Fruit fly (Drosophila melanogaster) whole organism, prepupa: ENCODE data around the gene CG33296.
A peak's percentile ranks its signal among the peaks of the same experiment; 100 is the strongest.

Experiments
- Blimp-1 ChIP-seq: fragments of 200-800 bp; sonication (Bioruptor generic); optimal IDR thresholded peaks from 3 replicates; lab custom pipeline; 2017; ENCODE audit warnings: missing biosample characterization, missing genetic modification characterization, mild to moderate bottlenecking, moderate library complexity, missing genetic modification reagents
- CG10631 ChIP-seq: fragments of 200-800 bp; sonication (Bioruptor generic); optimal IDR thresholded peaks from 2 replicates; lab custom pipeline; 2016; ENCODE audit warnings: missing biosample characterization, missing genetic modification characterization
- CG10669 ChIP-seq: fragments of 200-800 bp; sonication (Bioruptor generic); optimal IDR thresholded peaks from 3 replicates; lab custom pipeline; 2018; ENCODE audit warnings: missing biosample characterization, mild to moderate bottlenecking, missing genetic modification characterization, moderate library complexity
- CG15336 ChIP-seq: fragments of 200-800 bp; sonication (Bioruptor generic); IDR thresholded peaks from 2 replicates; pipeline ENCODE4 v1.3.6; 2022; ENCODE audit warnings: missing biosample characterization, missing genetic modification characterization
- CG1621 ChIP-seq: fragments of 200-800 bp; sonication (Bioruptor generic); optimal IDR thresholded peaks from 3 replicates; lab custom pipeline; 2018; ENCODE audit warnings: missing biosample characterization, mild to moderate bottlenecking, missing genetic modification characterization
- CG31627 ChIP-seq: fragments of 200-800 bp; sonication (Bioruptor generic); optimal IDR thresholded peaks from 3 replicates; lab custom pipeline; 2016; ENCODE audit warnings: missing biosample characterization, missing genetic modification characterization
- CG34406 ChIP-seq: fragments of 200-800 bp; sonication (Bioruptor generic); optimal IDR thresholded peaks from 3 replicates; lab custom pipeline; 2016; ENCODE audit warnings: missing biosample characterization, missing genetic modification characterization
- CG6163 ChIP-seq: fragments of 200-800 bp; sonication (Bioruptor generic); IDR thresholded peaks from 3 replicates; pipeline ENCODE4 v1.3.6; 2022; ENCODE audit warnings: missing biosample characterization, missing genetic modification characterization
- CG6792 ChIP-seq: fragments of 200-800 bp; sonication (Bioruptor generic); optimal IDR thresholded peaks from 3 replicates; lab custom pipeline; 2016; ENCODE audit warnings: missing biosample characterization, missing genetic modification characterization
- CG6808 ChIP-seq: fragments of 200-800 bp; sonication (Bioruptor generic); optimal IDR thresholded peaks from 3 replicates; lab custom pipeline; 2017; ENCODE audit warnings: missing biosample characterization, missing genetic modification characterization, mild to moderate bottlenecking, moderate library complexity, missing genetic modification reagents
- CG7368 ChIP-seq: fragments of 200-800 bp; sonication (Bioruptor generic); optimal IDR thresholded peaks from 3 replicates; lab custom pipeline; 2016; ENCODE audit warnings: missing biosample characterization, missing genetic modification characterization
- CG8632 ChIP-seq: fragments of 200-800 bp; sonication (Bioruptor generic); optimal IDR thresholded peaks from 3 replicates; lab custom pipeline; 2016; ENCODE audit warnings: missing biosample characterization, missing genetic modification characterization
- Eip75B ChIP-seq: fragments of 200-800 bp; sonication (Bioruptor generic); optimal IDR thresholded peaks from 3 replicates; lab custom pipeline; 2016; ENCODE audit warnings: missing biosample characterization, missing genetic modification characterization
- Eip78C ChIP-seq: fragments of 200-800 bp; sonication (Bioruptor generic); peaks from one replicate; lab custom pipeline; 2016; ENCODE audit warnings: missing biosample characterization, missing genetic modification characterization
- Eip93F ChIP-seq: fragments of 200-800 bp; sonication (Bioruptor generic); optimal IDR thresholded peaks from 2 replicates; lab custom pipeline; 2016; ENCODE audit warnings: missing biosample characterization, mild to moderate bottlenecking, missing genetic modification characterization
- Ets96B ChIP-seq: fragments of 200-800 bp; optimal IDR thresholded peaks from 2 replicates; lab custom pipeline; 2019; ENCODE audit warnings: missing biosample characterization, mild to moderate bottlenecking, missing genetic modification characterization, moderate library complexity
- Gug ChIP-seq: fragments of 200-800 bp; sonication (Bioruptor generic); IDR thresholded peaks from 2 replicates; pipeline ENCODE4 v1.3.6; 2022; ENCODE audit warnings: missing biosample characterization, missing genetic modification characterization
- Hr39 ChIP-seq: fragments of 200-800 bp; sonication (Bioruptor generic); optimal IDR thresholded peaks from 2 replicates; lab custom pipeline; 2016; ENCODE audit warnings: missing biosample characterization, missing genetic modification characterization
- Sox14 ChIP-seq: fragments of 200-800 bp; sonication (Bioruptor generic); optimal IDR thresholded peaks from 3 replicates; lab custom pipeline; 2016; ENCODE audit warnings: missing biosample characterization, missing genetic modification characterization
- Sox15 ChIP-seq: fragments of 200-800 bp; sonication (Bioruptor generic); optimal IDR thresholded peaks from 3 replicates; lab custom pipeline; 2016; ENCODE audit warnings: missing biosample characterization, missing genetic modification characterization
- achi ChIP-seq: fragments of 200-800 bp; sonication (Bioruptor generic); optimal IDR thresholded peaks from 3 replicates; lab custom pipeline; 2016; ENCODE audit warnings: missing biosample characterization, missing genetic modification characterization
- acj6 ChIP-seq: fragments of 200-800 bp; sonication (Bioruptor generic); optimal IDR thresholded peaks from 3 replicates; lab custom pipeline; 2016; ENCODE audit warnings: missing biosample characterization, missing genetic modification characterization
- cyc ChIP-seq: fragments of 200-800 bp; sonication (Bioruptor generic); optimal IDR thresholded peaks from 3 replicates; lab custom pipeline; 2016; ENCODE audit warnings: missing biosample characterization, missing genetic modification characterization
- dsx ChIP-seq: fragments of 200-800 bp; optimal IDR thresholded peaks from 3 replicates; lab custom pipeline; 2019; ENCODE audit warnings: missing biosample characterization, mild to moderate bottlenecking, missing genetic modification characterization, moderate library complexity; ENCODE audit not compliant: poor library complexity, severe bottlenecking
- esn ChIP-seq: fragments of 200-800 bp; sonication (Bioruptor generic); optimal IDR thresholded peaks from 2 replicates; lab custom pipeline; 2016; ENCODE audit warnings: missing biosample characterization, mild to moderate bottlenecking, missing genetic modification characterization, moderate library complexity
- pdm3 ChIP-seq: fragments of 200-800 bp; sonication (Bioruptor generic); optimal IDR thresholded peaks from 3 replicates; lab custom pipeline; 2016; ENCODE audit warnings: missing biosample characterization, missing genetic modification characterization
- salr ChIP-seq, 2 experiments: fragments of 200-800 bp; sonication (Bioruptor generic); optimal IDR thresholded peaks; 3 replicates each; lab custom pipeline; 2016 to 2018; ENCODE audit warnings: missing biosample characterization in 2 of 2, missing genetic modification characterization in 2 of 2, mild to moderate bottlenecking in 1 of 2
- ss ChIP-seq, 2 experiments: fragments of 200-800 bp; sonication (Bioruptor generic); optimal IDR thresholded peaks; 2 replicates in 1 of 2; 3 replicates in 1 of 2; lab custom pipeline; 2017 to 2018; ENCODE audit warnings: mild to moderate bottlenecking in 2 of 2, missing biosample characterization in 2 of 2, missing genetic modification characterization in 2 of 2, moderate library complexity in 1 of 2
- svp ChIP-seq: fragments of 200-800 bp; sonication (Bioruptor generic); peaks from one replicate; lab custom pipeline; 2016; ENCODE audit warnings: missing biosample characterization, missing genetic modification characterization
- topi ChIP-seq: fragments of 200-800 bp; sonication (Bioruptor generic); optimal IDR thresholded peaks from 3 replicates; lab custom pipeline; 2016; ENCODE audit warnings: missing biosample characterization, missing genetic modification characterization
- vri ChIP-seq: fragments of 200-800 bp; sonication (Bioruptor generic); optimal IDR thresholded peaks from 3 replicates; lab custom pipeline; 2016; ENCODE audit warnings: missing biosample characterization, mild to moderate bottlenecking, missing genetic modification characterization

The CG33296 gene

DNA sequence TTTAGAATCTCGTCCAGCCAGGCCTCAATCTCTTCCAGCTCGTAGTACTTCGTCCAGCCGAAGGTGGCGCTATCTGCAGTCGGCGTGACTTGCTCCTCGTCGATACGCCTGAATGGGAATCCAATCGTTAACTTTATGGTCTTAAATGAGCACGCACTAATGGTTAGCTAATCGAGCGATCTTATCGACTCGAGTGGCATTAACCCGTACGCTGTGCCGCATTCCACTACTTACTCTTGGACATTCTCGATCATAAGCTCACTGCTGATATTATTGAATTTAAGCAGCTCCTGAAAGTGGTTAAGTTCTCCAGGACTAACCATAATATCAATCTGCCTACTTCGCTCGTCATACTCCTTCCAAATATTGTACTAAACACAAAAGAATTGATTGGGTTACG, 26.0 kb downstream of the CG33296 start:
- TF ChIP-seq salr (GFP tag; optimal IDR thresholded peaks at IDR 0.05; lab: Kevin White, UChicago) (no peak), topi (GFP tag; lab: Kevin White, UChicago) (no peak), CG7368 (no peak), CG10669 (GFP tag; lab: Kevin White, UChicago) (no peak), CG31627 (GFP tag; lab: Kevin White, UChicago) (no peak), CG6792 (GFP tag; lab: Kevin White, UChicago) (no peak), Blimp-1 (GFP tag; lab: Kevin White, UChicago) (no peak), CG6808 (GFP tag; lab: Kevin White, UChicago) (no peak), pdm3 (GFP tag; lab: Kevin White, UChicago) (no peak), CG1621 (tag; lab: Kevin White, UChicago) (no peak), Gug (GFP tag; lab: Robert Waterston, UW) (no peak), cyc (GFP tag; lab: Kevin White, UChicago) (no peak), CG10631 (GFP tag; lab: Kevin White, UChicago) (no peak)

DNA sequence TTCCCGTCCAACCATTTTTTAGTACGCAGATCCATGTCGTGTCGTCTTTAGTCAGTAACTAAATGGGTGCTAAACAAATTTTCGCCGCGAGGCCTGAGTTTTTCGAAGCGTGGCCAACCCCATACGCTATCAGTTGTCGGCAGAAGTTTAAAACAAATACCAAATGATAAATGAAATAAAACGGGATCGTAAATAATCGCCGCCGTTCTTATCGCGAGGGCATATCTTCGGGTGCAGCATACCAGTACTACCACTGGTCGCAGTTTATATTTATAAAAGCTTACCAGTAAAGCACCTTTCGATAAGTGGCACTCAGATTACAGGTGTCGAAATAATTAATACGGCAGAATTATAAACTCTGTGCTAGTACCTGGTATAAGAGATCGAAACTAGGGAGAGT, 31.2 kb downstream of the CG33296 start:
- TF ChIP-seq Ets96B (no peak), CG6163 (GFP tag; lab: Robert Waterston, UW) (no peak), vri (GFP tag; lab: Kevin White, UChicago) (peak; percentile 53), ss (GFP tag; optimal IDR thresholded peaks at IDR 0.05; lab: Kevin White, UChicago) (no peak), svp (GFP tag; lab: Kevin White, UChicago) (peak; percentile 15), Sox14 (GFP tag; lab: Kevin White, UChicago) (no peak), dsx (no peak), salr (GFP tag; optimal IDR thresholded peaks at IDR 0.05; lab: Kevin White, UChicago) (no peak)

DNA sequence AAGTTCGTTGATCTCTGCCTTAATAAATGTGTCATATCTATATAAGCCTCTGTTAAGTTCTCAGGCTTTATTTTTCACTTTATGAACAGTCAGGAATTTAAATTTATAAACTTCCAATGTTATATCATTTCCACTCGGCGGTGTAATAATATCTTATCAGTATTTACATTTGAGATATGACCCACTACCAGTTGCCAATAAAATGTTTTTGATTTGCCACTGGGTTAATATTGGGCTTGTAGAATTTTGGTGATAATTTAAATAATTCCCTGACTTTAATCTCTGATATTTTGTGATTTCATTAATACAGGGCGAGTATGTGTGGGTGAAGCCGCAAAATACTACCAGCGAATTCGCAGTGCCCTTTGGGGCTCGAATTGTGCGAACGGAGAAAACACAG, 36.1 kb downstream of the CG33296 start:
- TF ChIP-seq CG1621 (tag; lab: Kevin White, UChicago) (no peak), vri (GFP tag; lab: Kevin White, UChicago) (peak; percentile 0)

DNA sequence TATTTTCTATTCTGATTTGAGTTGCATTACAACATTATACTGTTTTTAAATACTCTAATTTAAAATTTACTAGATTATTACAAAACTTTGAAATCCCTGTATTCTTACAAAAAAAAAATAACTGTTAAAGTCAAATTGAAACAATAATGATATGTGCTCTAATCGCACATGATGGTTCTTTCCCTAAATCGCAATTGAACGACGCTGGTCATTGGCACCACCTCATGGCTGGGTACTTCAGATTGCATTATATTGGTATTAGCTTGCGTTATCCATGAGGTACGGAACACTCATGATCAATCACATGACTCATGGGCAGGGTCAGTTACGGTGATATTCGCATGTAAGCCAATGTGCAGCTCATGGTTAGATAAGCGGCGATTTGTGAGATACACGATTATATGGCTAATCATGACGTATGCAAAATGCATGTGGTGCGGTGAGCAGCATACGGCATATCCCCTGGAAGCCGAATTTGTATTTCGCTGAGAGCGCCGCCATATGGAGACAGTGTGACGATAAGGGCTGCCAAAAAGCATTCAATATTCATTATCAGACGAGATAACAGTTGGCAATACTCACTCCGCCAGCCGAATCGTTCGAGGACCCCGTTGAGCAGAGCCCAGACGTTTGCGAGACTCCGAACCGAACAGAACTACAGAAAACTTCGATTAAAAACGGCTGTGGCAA, 38.2 kb downstream of the CG33296 start:
- TF ChIP-seq svp (GFP tag; lab: Kevin White, UChicago) (peak; percentile 74), Eip78C (GFP tag; lab: Kevin White, UChicago) (peak; percentile 10), Eip75B (GFP tag; lab: Kevin White, UChicago) (no peak), CG7368 (no peak), CG15336 (GFP tag; lab: Robert Waterston, UW) (no peak), vri (GFP tag; lab: Kevin White, UChicago) (peak; percentile 92), Hr39 (GFP tag; lab: Kevin White, UChicago) (no peak), Sox15 (GFP tag; lab: Kevin White, UChicago) (no peak), esn (GFP tag; lab: Kevin White, UChicago) (no peak), acj6 (GFP tag; lab: Kevin White, UChicago) (no peak), Eip93F (GFP tag; lab: Kevin White, UChicago) (peak; percentile 50), CG8632 (GFP tag; lab: Kevin White, UChicago) (no peak), Blimp-1 (GFP tag; lab: Kevin White, UChicago) (no peak), achi (GFP tag; lab: Kevin White, UChicago) (no peak), CG34406 (GFP tag; lab: Kevin White, UChicago) (no peak), CG10631 (GFP tag; lab: Kevin White, UChicago) (no peak)
- TF ChIP-seq, all 60 proteins: peak for 4

DNA sequence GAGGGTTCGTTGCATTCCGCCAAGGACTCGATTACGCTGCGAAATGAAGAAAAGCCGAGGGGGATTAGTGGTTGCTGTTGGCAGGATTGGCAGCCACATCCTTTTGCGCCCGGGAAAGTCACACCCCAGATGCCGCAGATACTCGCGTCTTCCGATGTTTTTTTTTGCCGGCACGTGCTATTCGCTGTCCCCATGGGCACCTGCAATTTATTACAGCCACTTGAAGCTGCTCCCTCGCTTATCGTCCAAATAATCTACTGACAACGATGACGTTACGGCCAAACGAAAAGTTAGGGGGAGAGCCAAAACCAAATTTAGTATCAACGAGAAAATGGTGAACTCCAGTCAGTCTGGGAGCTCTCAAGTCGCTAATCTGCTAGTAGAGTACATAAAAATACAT, 39.5 kb downstream of the CG33296 start:
- TF ChIP-seq pdm3 (GFP tag; lab: Kevin White, UChicago) (no peak), CG10669 (GFP tag; lab: Kevin White, UChicago) (no peak)
- TF ChIP-seq, all 60 proteins: peak for 0
